Worm (Caenorhabditis elegans) whole organism, young adult: ENCODE results near the gene D2024.1.
A peak's percentile ranks its signal among the peaks of the same experiment; 100 is the strongest.

Source experiments
- B0336.3 ChIP-seq: fragments of 200-800 bp; sonication (Bioruptor generic); IDR thresholded peaks from 2 replicates; pipeline ENCODE4 v1.3.6; 2022; ENCODE audit warnings: missing genetic modification characterization, missing compliant biosample characterization
- C17E4.6 ChIP-seq: fragments of 200-800 bp; sonication (Bioruptor generic); IDR thresholded peaks from 2 replicates; pipeline ENCODE4 v1.3.6; 2022; ENCODE audit warnings: missing genetic modification reagents, missing genetic modification characterization, missing compliant biosample characterization
- F49E8.2 ChIP-seq: sonication (generic microtip); optimal IDR thresholded peaks from 3 replicates; lab custom pipeline; 2017; ENCODE audit warnings: missing genetic modification characterization, mild to moderate bottlenecking, missing compliant biosample characterization, antibody characterized with exemption, moderate library complexity; ENCODE audit not compliant: insufficient read depth
- F57A8.1 ChIP-seq: fragments of 200-800 bp; sonication (Bioruptor generic); optimal IDR thresholded peaks from 2 replicates; lab custom pipeline; 2018; ENCODE audit warnings: mild to moderate bottlenecking, missing genetic modification characterization, moderate library complexity, missing compliant biosample characterization
- K11D2.4 ChIP-seq: fragments of 200-800 bp; sonication (Bioruptor generic); IDR thresholded peaks from 2 replicates; pipeline ENCODE4 v1.3.6; 2022; ENCODE audit warnings: missing genetic modification reagents, missing genetic modification characterization, missing compliant biosample characterization
- Y67H2A.10 ChIP-seq: fragments of 200-800 bp; sonication (Bioruptor generic); conservative IDR thresholded peaks from 2 replicates; pipeline ENCODE4 v1.3.6; 2022; ENCODE audit warnings: missing genetic modification reagents, missing genetic modification characterization, missing compliant biosample characterization
- Y95B8A.8 ChIP-seq: fragments of 200-800 bp; sonication (Bioruptor generic); IDR thresholded peaks from 2 replicates; pipeline ENCODE4 v1.3.6; 2022; ENCODE audit warnings: missing genetic modification reagents, missing genetic modification characterization, missing compliant biosample characterization
- atf-7 ChIP-seq: sonication (generic microtip); optimal IDR thresholded peaks from 2 replicates; lab custom pipeline; 2017; ENCODE audit warnings: mild to moderate bottlenecking, missing genetic modification characterization, missing compliant biosample characterization
- attf-5 ChIP-seq: fragments of 200-800 bp; sonication (Bioruptor generic); optimal IDR thresholded peaks from 2 replicates; lab custom pipeline; 2018; ENCODE audit warnings: mild to moderate bottlenecking, missing genetic modification characterization, missing compliant biosample characterization
- ceh-27 ChIP-seq: fragments of 200-800 bp; sonication (Bioruptor generic); optimal IDR thresholded peaks from 2 replicates; lab custom pipeline; 2018; ENCODE audit warnings: mild to moderate bottlenecking, missing genetic modification characterization, moderate library complexity, missing compliant biosample characterization
- ceh-40 ChIP-seq: fragments of 200-800 bp; sonication (Bioruptor generic); IDR thresholded peaks from 2 replicates; pipeline ENCODE4 v1.3.6; 2022; ENCODE audit warnings: missing genetic modification characterization, missing compliant biosample characterization
- ceh-79 ChIP-seq: sonication (generic microtip); optimal IDR thresholded peaks from 2 replicates; lab custom pipeline; 2017; ENCODE audit warnings: mild to moderate bottlenecking, missing genetic modification characterization, missing compliant biosample characterization
- efl-1 ChIP-seq: fragments of 150-350 bp; optimal IDR thresholded peaks from 2 replicates; lab custom pipeline; 2014; ENCODE audit warnings: missing biosample characterization, missing genetic modification reagents, missing genetic modification characterization
- ekl-4 ChIP-seq: fragments of 200-800 bp; sonication (Bioruptor generic); IDR thresholded peaks from 2 replicates; pipeline ENCODE4 v1.3.6; 2022; ENCODE audit warnings: missing genetic modification reagents, missing genetic modification characterization, missing compliant biosample characterization
- hrde-1 ChIP-seq: sonication (generic microtip); optimal IDR thresholded peaks from 2 replicates; lab custom pipeline; 2016; ENCODE audit warnings: missing genetic modification characterization, mild to moderate bottlenecking, missing compliant biosample characterization, moderate library complexity, missing genotype, missing genetic modification reagents, borderline replicate concordance
- lag-1 ChIP-seq: fragments of 200-800 bp; sonication (Bioruptor generic); IDR thresholded peaks from 2 replicates; pipeline ENCODE4 v1.3.6; 2022; ENCODE audit warnings: missing genetic modification reagents, missing genetic modification characterization, missing compliant biosample characterization
- let-607 ChIP-seq, 2 experiments: fragments of 200-800 bp in 1 of 2; sonication (Bioruptor generic) in 1 of 2; sonication (generic microtip) in 1 of 2; optimal IDR thresholded peaks; 2 replicates each; lab custom pipeline; 2016 to 2018; ENCODE audit warnings: mild to moderate bottlenecking in 2 of 2, missing compliant biosample characterization in 2 of 2, missing genetic modification characterization in 2 of 2, moderate library complexity in 2 of 2, missing genotype in 1 of 2
- lin-35 ChIP-seq, 3 experiments: fragments of 150-350 bp in 2 of 3; sonication (generic microtip) in 1 of 3; optimal IDR thresholded peaks; 2 replicates each; lab custom pipeline; 2014 to 2018; ENCODE audit warnings: missing biosample characterization in 3 of 3, missing genetic modification characterization in 3 of 3, missing genetic modification reagents in 3 of 3
- lin-54 ChIP-seq: fragments of 200-800 bp; sonication (Bioruptor generic); optimal IDR thresholded peaks from 2 replicates; lab custom pipeline; 2018; ENCODE audit warnings: mild to moderate bottlenecking, missing genetic modification characterization, missing compliant biosample characterization
- lir-1 ChIP-seq: fragments of 200-800 bp; sonication (Bioruptor generic); conservative IDR thresholded peaks from 2 replicates; pipeline ENCODE4 v1.3.6; 2022; ENCODE audit warnings: missing genetic modification reagents, missing genetic modification characterization, missing compliant biosample characterization
- lsl-1 ChIP-seq: fragments of 200-800 bp; sonication (Bioruptor generic); optimal IDR thresholded peaks from 2 replicates; lab custom pipeline; 2018; ENCODE audit warnings: mild to moderate bottlenecking, missing genetic modification characterization, moderate library complexity, missing compliant biosample characterization
- mcd-1 ChIP-seq: fragments of 200-800 bp; sonication (Bioruptor generic); IDR thresholded peaks from 2 replicates; pipeline ENCODE4 v1.3.6; 2022; ENCODE audit warnings: missing genetic modification reagents, missing genetic modification characterization, missing compliant biosample characterization
- mel-28 ChIP-seq: sonication (generic microtip); optimal IDR thresholded peaks from 2 replicates; lab custom pipeline; 2016; ENCODE audit warnings: borderline replicate concordance, mild to moderate bottlenecking, missing genetic modification characterization, missing compliant biosample characterization
- mxl-1 ChIP-seq: sonication (generic microtip); optimal IDR thresholded peaks from 2 replicates; lab custom pipeline; 2016; ENCODE audit warnings: missing genetic modification characterization, missing compliant biosample characterization
- nfya-2 ChIP-seq: fragments of 200-800 bp; sonication (Bioruptor generic); IDR thresholded peaks from 2 replicates; pipeline ENCODE4 v1.3.6; 2022; ENCODE audit warnings: missing genetic modification reagents, missing genetic modification characterization, missing compliant biosample characterization
- nhr-120 ChIP-seq: fragments of 200-800 bp; sonication (Bioruptor generic); IDR thresholded peaks from 2 replicates; pipeline ENCODE4 v1.3.6; 2022; ENCODE audit warnings: missing genetic modification characterization, missing compliant biosample characterization
- nhr-80 ChIP-seq: sonication (generic microtip); optimal IDR thresholded peaks from 2 replicates; lab custom pipeline; 2016; ENCODE audit warnings: missing genetic modification characterization, missing compliant biosample characterization
- nhr-90 ChIP-seq: sonication (generic microtip); optimal IDR thresholded peaks from 2 replicates; lab custom pipeline; 2016; ENCODE audit warnings: missing genotype, mild to moderate bottlenecking, missing genetic modification characterization, missing compliant biosample characterization
- rcor-1 ChIP-seq: fragments of 200-800 bp; sonication (Bioruptor generic); IDR thresholded peaks from 2 replicates; pipeline ENCODE4 v1.3.6; 2022; ENCODE audit warnings: missing genetic modification reagents, missing genetic modification characterization, missing compliant biosample characterization
- rec-8 ChIP-seq, 2 experiments: sonication (generic microtip); optimal IDR thresholded peaks; 2 replicates each; lab custom pipeline; 2016; ENCODE audit warnings: mild to moderate bottlenecking in 2 of 2, missing genetic modification characterization in 2 of 2, missing genetic modification reagents in 2 of 2, missing genotype in 2 of 2, missing biosample characterization in 1 of 2, missing compliant biosample characterization in 1 of 2, moderate library complexity in 1 of 2
- sea-2 ChIP-seq: fragments of 200-800 bp; sonication (Bioruptor generic); IDR thresholded peaks from 2 replicates; pipeline ENCODE4 v1.3.6; 2022; ENCODE audit warnings: missing genetic modification characterization, missing compliant biosample characterization
- snpc-1.1 ChIP-seq: sonication (generic microtip); optimal IDR thresholded peaks from 2 replicates; lab custom pipeline; 2017; ENCODE audit warnings: missing genetic modification characterization, mild to moderate bottlenecking, missing compliant biosample characterization, antibody characterized with exemption, moderate library complexity, missing genotype, missing genetic modification reagents; ENCODE audit not compliant: insufficient read depth
- snpc-3.4 ChIP-seq: sonication (generic microtip); optimal IDR thresholded peaks from 2 replicates; lab custom pipeline; 2017; ENCODE audit warnings: missing genetic modification characterization, mild to moderate bottlenecking, missing compliant biosample characterization, antibody characterized with exemption, moderate library complexity, missing genotype, missing genetic modification reagents
- snpc-4 ChIP-seq, 5 experiments: fragments of 150-350 bp in 1 of 5; sonication (generic microtip) in 4 of 5; optimal IDR thresholded peaks; 2 replicates each; lab custom pipeline; 2014 to 2018; ENCODE audit warnings: missing genetic modification characterization in 5 of 5, missing biosample characterization in 3 of 5, antibody characterized with exemption in 2 of 5, mild to moderate bottlenecking in 2 of 5, missing compliant biosample characterization in 2 of 5, missing genotype in 2 of 5, moderate library complexity in 2 of 5, missing genetic modification reagents in 1 of 5
- unc-130 ChIP-seq: sonication (generic microtip); optimal IDR thresholded peaks from 2 replicates; lab custom pipeline; 2016; ENCODE audit warnings: missing genetic modification reagents, missing genetic modification characterization, missing compliant biosample characterization
- unc-62 ChIP-seq: fragments of 150-350 bp; optimal IDR thresholded peaks from 2 replicates; lab custom pipeline; 2014; ENCODE audit warnings: missing biosample characterization, missing genetic modification reagents, missing genetic modification characterization
- xnd-1 ChIP-seq: sonication (generic microtip); optimal IDR thresholded peaks from 2 replicates; lab custom pipeline; 2016; ENCODE audit warnings: missing genotype, missing genetic modification reagents, missing genetic modification characterization, missing compliant biosample characterization
- ztf-22 ChIP-seq: fragments of 200-800 bp; sonication (Bioruptor generic); optimal IDR thresholded peaks from 2 replicates; lab custom pipeline; 2018; ENCODE audit warnings: mild to moderate bottlenecking, missing genetic modification characterization, moderate library complexity, missing compliant biosample characterization
- ztf-25 ChIP-seq: fragments of 200-800 bp; sonication (Bioruptor generic); IDR thresholded peaks from 2 replicates; pipeline ENCODE4 v1.3.6; 2022; ENCODE audit warnings: missing genetic modification reagents, missing genetic modification characterization, missing compliant biosample characterization
- ztf-26 ChIP-seq: sonication (generic microtip); optimal IDR thresholded peaks from 2 replicates; lab custom pipeline; 2017; ENCODE audit warnings: missing genetic modification characterization, missing compliant biosample characterization

Gene D2024.1

DNA sequence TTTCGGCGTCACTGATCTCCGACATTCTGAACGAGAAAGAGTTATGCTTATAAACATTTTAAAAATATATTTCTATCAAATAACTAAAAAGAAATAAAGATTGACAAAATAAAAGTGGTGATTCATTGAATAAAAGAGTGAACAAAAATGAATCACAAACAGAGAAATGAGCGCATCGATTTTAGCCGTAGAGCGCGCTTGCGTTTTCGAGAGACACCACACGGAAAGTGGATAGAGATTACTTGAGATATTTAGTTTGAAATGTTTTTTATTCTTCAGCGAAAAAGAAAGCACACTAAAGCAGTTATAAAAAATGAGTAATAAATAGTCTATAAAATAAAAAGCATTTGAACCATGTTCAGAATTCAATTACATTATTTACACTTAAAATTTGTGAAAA lies 17.1 kb upstream of the D2024.1 start, which contains the start of gene cap-1 (continued):
- no peak for TF ChIP-seq F49E8.2 (tag; lab: Kevin White, UChicago)
- no peak for TF ChIP-seq hrde-1
- TF ChIP-seq nhr-80 (tag; lab: Kevin White, UChicago) = peak; percentile 56
- peak; percentile 11 for TF ChIP-seq efl-1
- no peak for TF ChIP-seq lir-1 (GFP tag; lab: Robert Waterston, UW)
- peak; percentile 83 for TF ChIP-seq attf-5
- no peak for TF ChIP-seq xnd-1 (tag; lab: Kevin White, UChicago)
- TF ChIP-seq F57A8.1 (GFP tag; lab: Kevin White, UChicago) = no peak
- no peak for TF ChIP-seq rec-8 (tag; optimal IDR thresholded peaks at IDR 0.05; lab: Kevin White, UChicago)
- no peak for TF ChIP-seq ztf-22 (GFP tag; lab: Kevin White, UChicago)
- TF ChIP-seq ekl-4 = no peak
- peak; percentile 41 for TF ChIP-seq ceh-27

DNA sequence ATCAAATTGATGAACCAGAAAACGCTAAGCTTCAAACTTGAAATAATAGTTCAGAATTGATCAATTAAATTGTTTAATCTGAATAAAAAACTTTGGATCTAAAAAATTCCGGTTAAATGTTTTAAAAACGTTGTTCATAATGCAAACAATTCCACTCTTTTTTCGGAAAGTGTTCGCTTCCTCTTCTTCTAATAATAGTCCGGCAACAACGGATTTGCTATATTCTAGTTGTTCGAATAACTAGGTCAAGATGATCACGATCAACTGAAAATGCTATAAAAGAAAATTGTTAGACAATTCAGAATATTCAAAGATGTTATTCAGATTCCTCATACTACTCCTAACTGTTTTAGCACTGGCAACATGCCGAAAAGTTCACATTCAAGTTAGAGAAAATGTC lies 16.4 kb upstream of the D2024.1 start, which contains the start of gene D2024.4:
D2024.4 (plus strand) TSS at position 301 of the 400 bp plus-strand sequence.
- TF ChIP-seq snpc-1.1 (tag; lab: Kevin White, UChicago) (no peak), B0336.3 (GFP tag; lab: Robert Waterston, UW) (no peak), C17E4.6 (no peak), snpc-3.4 (no peak), rcor-1 (GFP tag; lab: Robert Waterston, UW) (no peak), unc-130 (GFP tag; lab: Kevin White, UChicago) (no peak), sea-2 (GFP tag; lab: Robert Waterston, UW) (no peak), nfya-2 (GFP tag; lab: Robert Waterston, UW) (no peak), lsl-1 (no peak), hrde-1 (no peak), nhr-90 (tag; lab: Kevin White, UChicago) (no peak), ceh-27 (no peak), lag-1 (GFP tag; lab: Robert Waterston, UW) (no peak), lir-1 (GFP tag; lab: Robert Waterston, UW) (no peak), atf-7 (no peak), lin-35 (GFP tag; optimal IDR thresholded peaks at IDR 0.05; lab: Kevin White, UChicago) (no peak), mcd-1 (GFP tag; lab: Robert Waterston, UW) (no peak), let-607 (tag; optimal IDR thresholded peaks at IDR 0.05; lab: Kevin White, UChicago) (no peak)

ce11 chrIV:7233566-7234014 lies 13.8 kb upstream of the D2024.1 start:
- TF ChIP-seq B0336.3 (GFP tag; lab: Robert Waterston, UW) = no peak
- TF ChIP-seq K11D2.4 (GFP tag; lab: Robert Waterston, UW) = 0 out of 2 replicates have a peak, but pooled peaks have one; percentile 30
- TF ChIP-seq, all 124 proteins: peak for 1

DNA sequence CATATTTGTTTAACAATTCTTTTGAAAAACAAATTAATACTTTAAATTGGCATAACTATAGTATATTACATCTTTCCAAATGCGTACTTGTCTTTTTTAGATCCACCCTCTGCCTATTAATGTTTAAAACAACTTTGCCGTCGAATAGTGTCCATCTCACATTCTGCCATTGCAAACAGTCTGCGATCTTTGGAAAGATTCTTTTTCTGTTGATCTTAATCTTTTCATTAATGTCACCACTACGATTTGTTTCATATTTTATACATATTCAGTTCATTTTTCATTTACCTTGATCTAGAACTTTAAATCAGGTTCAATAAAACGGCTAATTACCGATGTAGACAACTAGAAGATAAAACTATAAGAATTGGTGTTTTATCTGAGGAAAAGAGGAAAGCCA lies 12.7 kb upstream of the D2024.1 start:
- TF ChIP-seq unc-62 (no peak), ceh-40 (GFP tag; lab: Robert Waterston, UW) (no peak)

DNA sequence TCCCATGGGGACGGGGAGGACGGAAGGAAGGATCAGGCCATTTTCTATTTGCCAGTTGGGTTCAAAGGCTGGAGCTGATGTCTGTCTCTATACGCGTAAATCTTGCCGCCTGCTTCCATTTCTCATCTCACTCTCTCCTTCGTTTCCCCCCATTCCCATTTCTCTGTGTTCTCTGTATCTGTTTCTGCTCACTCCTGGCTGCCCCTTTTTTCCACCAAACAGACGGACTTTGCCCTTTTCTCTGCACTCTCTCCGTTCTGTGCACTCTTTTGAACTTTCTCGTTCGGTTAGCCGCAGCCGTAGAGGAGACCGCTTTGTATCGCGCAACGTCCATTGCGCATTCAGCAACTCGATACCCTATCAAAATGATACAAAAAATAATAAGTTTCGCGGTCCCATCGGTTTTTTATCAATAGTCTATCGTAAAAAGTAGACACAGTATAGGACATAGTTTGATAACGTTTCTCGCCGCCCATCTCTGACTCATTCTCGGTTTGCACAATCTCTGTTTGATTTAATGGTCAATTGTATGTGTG lies 11.9 kb upstream of the D2024.1 start:
- TF ChIP-seq lin-54 (GFP tag; lab: Kevin White, UChicago) (peak; percentile 31), ceh-79 (tag; lab: Kevin White, UChicago) (no peak), Y95B8A.8 (no peak), rcor-1 (GFP tag; lab: Robert Waterston, UW) (peak; percentile 26; the same call in 1 of the 2 replicates), mel-28 (tag; lab: Kevin White, UChicago) (no peak), Y67H2A.10 (no peak), nhr-120 (no peak), ztf-25 (GFP tag; lab: Robert Waterston, UW) (no peak), mxl-1 (tag; lab: Kevin White, UChicago) (no peak), ztf-26 (no peak), let-607 (tag; optimal IDR thresholded peaks at IDR 0.05; lab: Kevin White, UChicago) (no peak), snpc-4 (GFP tag; optimal IDR thresholded peaks at IDR 0.05; lab: Kevin White, UChicago) (no peak), snpc-4 (tag; optimal IDR thresholded peaks at IDR 0.05; lab: Kevin White, UChicago) (peak in 1 of 4 experiments; percentile 21), lsl-1 (no peak)
